Fruit fly (Drosophila melanogaster) S2 (cell line): ENCODE results near the gene PDZ-GEF.
A peak's percentile ranks its signal among the peaks of the same experiment; 100 is the strongest.

Source experiments
- CG8478 ChIP-seq: fragments of >200 bp; optimal IDR thresholded peaks from 2 replicates; lab custom pipeline; 2018
- CTCF ChIP-seq, 2 experiments: fragments of >200 bp; optimal IDR thresholded peaks; 2 replicates each; lab custom pipeline; 2018

- TF ChIP-seq CG8478, result no peak
- peak; percentile 94 to 98 for TF ChIP-seq CTCF (optimal IDR thresholded peaks at IDR 0.05; lab: Kevin White, UChicago)
These were observed 14.9 kb downstream of the PDZ-GEF start, which contains the start of the genes Pez and Cpr for dm6 chr2L:6338367-6338975.
